Worm (Caenorhabditis elegans) whole organism, late embryonic: ENCODE measurements around the gene F37A8.1.

Experiments
- C38D4.7 ChIP-seq: fragments of 200-800 bp; sonication (Bioruptor generic); optimal IDR thresholded peaks from 2 replicates; lab custom pipeline; 2018; ENCODE audit warnings: mild to moderate bottlenecking, missing genetic modification characterization, moderate library complexity, missing compliant biosample characterization
- K09A11.1 ChIP-seq: sonication (generic microtip); optimal IDR thresholded peaks from 2 replicates; lab custom pipeline; 2017; ENCODE audit warnings: antibody characterized with exemption, mild to moderate bottlenecking, missing genetic modification characterization, missing compliant biosample characterization; ENCODE audit not compliant: insufficient read depth
- Y22D7AL.16 ChIP-seq: sonication (generic microtip); optimal IDR thresholded peaks from 2 replicates; lab custom pipeline; 2016; ENCODE audit warnings: missing genetic modification characterization, missing compliant biosample characterization
- ceh-19 ChIP-seq: fragments of 200-800 bp; sonication (Bioruptor generic); optimal IDR thresholded peaks from 2 replicates; lab custom pipeline; 2018; ENCODE audit warnings: mild to moderate bottlenecking, missing genetic modification characterization, missing compliant biosample characterization
- ceh-2 ChIP-seq: sonication (generic microtip); optimal IDR thresholded peaks from 2 replicates; lab custom pipeline; 2016; ENCODE audit warnings: missing genotype, missing genetic modification characterization, missing compliant biosample characterization
- ceh-24 ChIP-seq: sonication (generic microtip); optimal IDR thresholded peaks from 2 replicates; lab custom pipeline; 2016; ENCODE audit warnings: mild to moderate bottlenecking, missing genetic modification characterization, missing compliant biosample characterization
- ceh-31 ChIP-seq: sonication (generic microtip); optimal IDR thresholded peaks from 2 replicates; lab custom pipeline; 2016; ENCODE audit warnings: missing genetic modification characterization, missing compliant biosample characterization
- ceh-45 ChIP-seq: fragments of 200-800 bp; sonication (Bioruptor generic); IDR thresholded peaks from 2 replicates; pipeline ENCODE4 v1.3.6; 2022; ENCODE audit warnings: missing genetic modification reagents, missing genetic modification characterization, missing compliant biosample characterization
- ceh-48 ChIP-seq: sonication (generic microtip); optimal IDR thresholded peaks from 2 replicates; lab custom pipeline; 2016; ENCODE audit warnings: missing genetic modification characterization, inconsistent platforms, missing compliant biosample characterization
- ceh-6 ChIP-seq: fragments of 200-800 bp; sonication (Bioruptor generic); optimal IDR thresholded peaks from 2 replicates; lab custom pipeline; 2018; ENCODE audit warnings: mild to moderate bottlenecking, missing genetic modification characterization, missing compliant biosample characterization
- ceh-9 ChIP-seq: sonication (generic microtip); optimal IDR thresholded peaks from 2 replicates; lab custom pipeline; 2016; ENCODE audit warnings: mild to moderate bottlenecking, missing genetic modification characterization, inconsistent platforms, missing compliant biosample characterization
- dve-1 ChIP-seq: sonication (generic microtip); optimal IDR thresholded peaks from 2 replicates; lab custom pipeline; 2017; ENCODE audit warnings: antibody characterized with exemption, mild to moderate bottlenecking, missing genetic modification characterization, missing compliant biosample characterization
- elt-2 ChIP-seq: sonication (generic microtip); optimal IDR thresholded peaks from 2 replicates; lab custom pipeline; 2016; ENCODE audit warnings: missing genetic modification reagents, missing genetic modification characterization, missing compliant biosample characterization
- ets-4 ChIP-seq: sonication (generic microtip); optimal IDR thresholded peaks from 2 replicates; lab custom pipeline; 2016; ENCODE audit warnings: missing genetic modification characterization, missing compliant biosample characterization
- eyg-1 ChIP-seq: sonication (generic microtip); optimal IDR thresholded peaks from 2 replicates; lab custom pipeline; 2016; ENCODE audit warnings: missing genotype, missing genetic modification characterization, missing compliant biosample characterization
- fkh-10 ChIP-seq: fragments of 150-350 bp; optimal IDR thresholded peaks from 2 replicates; lab custom pipeline; 2014; ENCODE audit warnings: missing biosample characterization, missing genetic modification reagents, missing genetic modification characterization
- hlh-30 ChIP-seq: sonication (generic microtip); optimal IDR thresholded peaks from 2 replicates; lab custom pipeline; 2017; ENCODE audit warnings: antibody characterized with exemption, missing genetic modification characterization, missing compliant biosample characterization; ENCODE audit not compliant: insufficient read depth
- hlh-6 ChIP-seq: sonication (generic microtip); optimal IDR thresholded peaks from 2 replicates; lab custom pipeline; 2016; ENCODE audit warnings: missing genotype, missing genetic modification characterization, missing compliant biosample characterization
- lim-6 ChIP-seq: sonication (generic microtip); optimal IDR thresholded peaks from 2 replicates; lab custom pipeline; 2016; ENCODE audit warnings: missing genetic modification characterization, missing compliant biosample characterization
- lin-11 ChIP-seq: fragments of 200-800 bp; sonication (Bioruptor generic); optimal IDR thresholded peaks from 2 replicates; lab custom pipeline; 2018; ENCODE audit warnings: mild to moderate bottlenecking, missing genetic modification characterization, missing compliant biosample characterization
- madf-2 ChIP-seq: sonication (generic microtip); optimal IDR thresholded peaks from 2 replicates; lab custom pipeline; 2017; ENCODE audit warnings: missing genetic modification characterization, missing compliant biosample characterization
- nfya-1 ChIP-seq: sonication (generic microtip); optimal IDR thresholded peaks from 2 replicates; lab custom pipeline; 2017; ENCODE audit warnings: missing genetic modification characterization, mild to moderate bottlenecking, missing compliant biosample characterization, antibody characterized with exemption, moderate library complexity
- npax-4 ChIP-seq: sonication (generic microtip); optimal IDR thresholded peaks from 2 replicates; lab custom pipeline; 2016; ENCODE audit warnings: missing genetic modification characterization, missing compliant biosample characterization
- pat-9 ChIP-seq: fragments of 200-800 bp; sonication (Bioruptor generic); optimal IDR thresholded peaks from 2 replicates; lab custom pipeline; 2018; ENCODE audit warnings: mild to moderate bottlenecking, missing genetic modification characterization, moderate library complexity, missing compliant biosample characterization
- pax-1 ChIP-seq: fragments of 150-350 bp; optimal IDR thresholded peaks from 2 replicates; lab custom pipeline; 2014; ENCODE audit warnings: missing biosample characterization, missing genetic modification characterization
- pqm-1 ChIP-seq: sonication (generic microtip); optimal IDR thresholded peaks from 2 replicates; lab custom pipeline; 2016; ENCODE audit warnings: missing genetic modification characterization, missing compliant biosample characterization
- ref-2 ChIP-seq: sonication (generic microtip); optimal IDR thresholded peaks from 2 replicates; lab custom pipeline; 2016; ENCODE audit warnings: missing genetic modification characterization, missing compliant biosample characterization
- rnt-1 ChIP-seq: sonication (generic microtip); optimal IDR thresholded peaks from 2 replicates; lab custom pipeline; 2016; ENCODE audit warnings: missing genetic modification characterization, missing compliant biosample characterization
- sox-2 ChIP-seq: fragments of 200-800 bp; sonication (Bioruptor generic); IDR thresholded peaks from 2 replicates; pipeline ENCODE4 v1.3.6; 2022; ENCODE audit warnings: missing genetic modification reagents, missing genetic modification characterization, missing compliant biosample characterization
- sox-4 ChIP-seq: sonication (generic microtip); optimal IDR thresholded peaks from 2 replicates; lab custom pipeline; 2017; ENCODE audit warnings: mild to moderate bottlenecking, missing genetic modification characterization, inconsistent platforms, missing compliant biosample characterization
- ttx-3 ChIP-seq: sonication (generic microtip); optimal IDR thresholded peaks from 2 replicates; lab custom pipeline; 2016; ENCODE audit warnings: missing genetic modification reagents, missing genetic modification characterization, missing compliant biosample characterization
- unc-3 ChIP-seq, 2 experiments: fragments of 200-800 bp in 1 of 2; sonication (Bioruptor generic) in 1 of 2; sonication (generic microtip) in 1 of 2; conservative IDR thresholded peaks in 1 of 2; optimal IDR thresholded peaks in 1 of 2; 2 replicates each; pipeline versions ENCODE4 v1.3.6 to Lab custom; 2016 to 2022; ENCODE audit warnings: missing compliant biosample characterization in 2 of 2, missing genetic modification characterization in 2 of 2, missing genetic modification reagents in 1 of 2
- unc-42 ChIP-seq: sonication (generic microtip); optimal IDR thresholded peaks from 2 replicates; lab custom pipeline; 2016; ENCODE audit warnings: missing genotype, missing genetic modification characterization, missing compliant biosample characterization

F37A8.1 gene

DNA sequence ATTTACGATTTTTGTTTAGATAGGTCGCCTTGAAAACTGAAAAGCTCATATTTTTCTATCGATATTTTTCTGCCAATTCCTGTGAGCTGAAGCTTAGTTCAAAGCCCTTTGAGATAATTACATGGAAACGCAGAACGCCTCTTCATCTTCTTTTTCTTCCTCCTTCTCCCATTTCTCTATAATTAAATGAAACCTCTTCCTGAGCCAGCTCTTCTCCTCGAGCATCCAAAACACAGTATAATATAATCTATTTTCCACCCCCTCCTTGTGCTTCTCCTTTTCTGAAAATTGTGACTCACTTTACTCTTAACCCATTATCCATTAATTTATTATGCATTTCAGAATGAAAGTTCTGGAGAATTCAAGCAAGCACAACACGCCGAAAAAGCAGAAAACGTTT is 28.1 kb downstream of the F37A8.1 start, which contains the start of gene F37A8.5:
Gene F37A8.5, plus strand, starts transcription at position 332 of the 400 bp plus-strand sequence.
- TF ChIP-seq unc-42 (tag; lab: Kevin White, UChicago) (peak; percentile 65), pax-1 (no peak), ceh-48 (tag; lab: Kevin White, UChicago) (no peak), fkh-10 (GFP tag; lab: Kevin White, UChicago) (no peak), ceh-9 (tag; lab: Kevin White, UChicago) (no peak)
- TF ChIP-seq, all 69 proteins: peak for 1

DNA sequence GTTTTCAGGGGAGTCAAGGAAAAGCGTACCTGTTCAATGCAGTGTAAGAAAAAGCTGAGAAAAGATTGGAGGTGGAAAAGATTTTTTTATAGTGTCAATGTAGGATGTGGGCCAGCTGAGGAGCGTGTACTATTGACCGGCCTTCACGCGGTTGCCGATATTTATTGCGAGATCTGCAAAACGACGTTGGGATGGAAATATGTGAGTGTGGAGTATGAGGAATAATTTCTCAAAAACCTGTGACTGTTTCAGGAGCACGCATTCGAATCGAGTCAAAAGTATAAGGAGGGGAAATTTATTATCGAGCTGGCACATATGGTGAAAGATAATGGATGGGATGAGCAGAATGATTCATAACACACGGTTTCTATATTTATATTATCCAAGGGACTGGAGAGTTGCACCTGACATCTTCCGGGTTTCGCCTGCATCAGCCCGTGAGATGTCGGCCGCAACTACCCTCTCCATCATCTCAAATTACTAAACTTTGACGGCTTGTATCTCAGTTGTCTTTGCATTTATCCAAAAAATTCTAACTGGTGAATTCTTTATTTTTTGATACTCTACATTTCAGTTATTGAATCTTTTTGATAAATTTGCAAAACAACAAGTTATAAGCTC is 29.0 kb downstream of the F37A8.1 start:
- no peak for TF ChIP-seq dve-1
- TF ChIP-seq sox-2 (GFP tag; lab: Robert Waterston, UW): no peak
- no peak for TF ChIP-seq ceh-24 (tag; lab: Kevin White, UChicago)
- no peak for TF ChIP-seq ttx-3 (tag; lab: Kevin White, UChicago)
- no peak for TF ChIP-seq C38D4.7 (GFP tag; lab: Kevin White, UChicago)
- no peak for TF ChIP-seq ceh-9 (tag; lab: Kevin White, UChicago)

DNA sequence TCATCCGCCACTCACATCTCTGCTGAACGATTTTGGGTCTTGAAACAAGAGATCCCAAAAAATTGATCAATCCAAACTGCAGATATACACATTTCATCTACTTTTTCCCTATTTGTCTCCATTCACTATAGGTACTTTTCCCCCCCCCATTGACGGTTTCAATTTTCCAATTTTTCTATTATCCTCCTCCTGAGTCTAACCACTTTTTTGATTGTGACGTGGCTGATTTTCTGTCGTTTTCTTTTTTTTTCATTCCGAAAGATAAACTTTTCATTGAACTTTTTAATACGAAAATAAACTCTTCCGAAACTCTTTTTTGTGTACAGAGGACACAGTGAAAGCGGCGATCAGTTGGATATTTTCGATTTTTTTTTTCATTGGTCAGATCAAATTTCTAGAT is 29.6 kb downstream of the F37A8.1 start:
- TF ChIP-seq ceh-2 (no peak), ref-2 (tag; lab: Kevin White, UChicago) (no peak)

DNA sequence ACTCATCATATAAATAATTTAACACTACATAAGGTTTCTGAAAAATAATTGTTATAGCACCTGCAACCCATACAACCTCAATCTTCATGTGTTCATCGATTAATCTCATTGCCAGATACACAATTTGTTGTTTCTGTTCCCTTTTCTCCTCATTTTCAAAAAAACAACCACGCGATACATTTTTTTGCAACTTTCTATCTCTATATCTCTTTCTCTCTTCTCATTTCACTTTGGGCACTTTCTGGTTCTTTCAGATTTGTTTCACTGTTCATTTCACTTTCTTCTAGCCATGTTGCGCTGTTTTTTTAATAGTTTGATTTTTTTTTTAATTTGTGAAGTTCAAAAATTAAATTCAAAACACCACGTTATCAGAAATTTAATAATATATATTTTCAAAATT is 31.0 kb downstream of the F37A8.1 start:
- TF ChIP-seq unc-42 (tag; lab: Kevin White, UChicago) (no peak), eyg-1 (tag; lab: Kevin White, UChicago) (no peak), madf-2 (no peak)

DNA sequence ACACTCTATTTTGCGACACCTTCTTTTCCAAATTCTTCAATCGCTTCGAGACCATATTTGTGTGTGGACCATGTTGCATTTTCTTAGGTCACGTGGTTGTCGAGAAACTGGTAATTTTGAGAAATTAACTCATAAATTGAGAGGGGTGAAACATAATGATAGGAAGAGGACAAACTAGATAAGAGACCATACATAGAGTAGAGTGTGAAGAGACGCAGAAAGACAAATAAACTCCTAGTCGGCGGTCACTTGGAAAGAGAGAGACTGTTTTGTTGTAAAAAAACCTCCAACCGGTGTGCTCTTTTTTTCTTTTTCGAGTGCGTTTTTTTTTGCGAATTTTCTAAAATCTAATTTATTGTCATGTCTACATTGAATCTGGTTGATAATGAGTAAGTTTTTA is 31.8 kb downstream of the F37A8.1 start, which contains the start of gene R10E9.3:
Gene R10E9.3, plus strand, starts transcription at position 235 of the 400 bp plus-strand sequence.
- peak; percentile 34 for TF ChIP-seq elt-2 (tag; lab: Kevin White, UChicago)
- no peak for TF ChIP-seq ceh-9 (tag; lab: Kevin White, UChicago)
- peak; percentile 31 for TF ChIP-seq hlh-30 (tag; lab: Kevin White, UChicago)

DNA sequence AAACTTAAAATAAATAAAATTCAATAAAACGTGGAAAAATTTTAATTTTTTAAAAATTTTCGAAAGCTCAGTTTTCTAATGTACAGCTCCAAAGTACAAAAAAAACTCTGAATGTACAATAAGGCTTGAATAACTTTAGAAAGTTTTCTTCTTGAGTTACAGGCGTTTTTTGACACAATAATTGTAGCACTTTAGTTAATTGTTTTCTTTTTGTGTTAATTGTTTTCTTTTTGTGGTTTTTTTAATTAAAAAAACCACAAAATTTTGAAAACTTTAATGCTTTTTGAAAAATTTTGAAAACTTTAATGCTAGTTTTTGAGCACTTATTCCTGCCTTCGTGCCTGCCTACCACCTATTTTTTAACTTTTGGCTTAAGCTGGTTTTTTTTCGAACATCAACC is 36.0 kb downstream of the F37A8.1 start, which contains the start of gene R10E9.2:
Gene R10E9.2, minus strand, starts transcription at position 101 of the 400 bp plus-strand sequence.
- TF ChIP-seq ceh-45 (GFP tag; lab: Robert Waterston, UW) (no peak), lin-11 (tag; lab: Kevin White, UChicago) (no peak), rnt-1 (tag; lab: Kevin White, UChicago) (no peak), pat-9 (tag; lab: Kevin White, UChicago) (no peak), lim-6 (tag; lab: Kevin White, UChicago) (no peak), pax-1 (no peak), ceh-6 (GFP tag; lab: Kevin White, UChicago) (no peak), sox-4 (tag; lab: Kevin White, UChicago) (no peak), nfya-1 (tag; lab: Kevin White, UChicago) (no peak), K09A11.1 (tag; lab: Kevin White, UChicago) (no peak)

DNA sequence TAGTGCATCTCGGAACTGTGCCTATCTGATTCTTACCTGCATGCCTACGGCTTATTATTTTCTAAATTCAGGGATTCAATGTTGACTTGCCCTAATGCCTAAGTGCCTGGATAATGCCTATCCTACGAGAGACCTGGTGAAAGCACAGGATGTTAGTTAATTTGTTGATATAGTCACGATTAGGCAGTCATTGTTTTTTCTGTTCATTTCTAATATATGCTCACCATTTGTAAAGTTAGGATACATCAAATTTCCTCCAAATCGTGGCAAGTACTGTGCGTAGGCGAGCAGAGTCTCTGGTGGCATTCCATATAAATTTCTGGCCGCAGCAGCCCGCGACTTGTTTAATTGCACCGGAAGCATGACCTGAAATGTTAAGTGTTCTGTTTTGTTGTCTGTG is 37.9 kb downstream of the F37A8.1 start:
- TF ChIP-seq pqm-1 (tag; lab: Kevin White, UChicago) (no peak), Y22D7AL.16 (tag; lab: Kevin White, UChicago) (no peak), ceh-19 (GFP tag; lab: Kevin White, UChicago) (no peak), hlh-6 (tag; lab: Kevin White, UChicago) (no peak), ets-4 (tag; lab: Kevin White, UChicago) (no peak), unc-3 (GFP tag; conservative IDR thresholded peaks at IDR 0.05; lab: Robert Waterston, UW) (no peak), unc-3 (tag; optimal IDR thresholded peaks at IDR 0.05; lab: Kevin White, UChicago) (no peak), eyg-1 (tag; lab: Kevin White, UChicago) (no peak), ceh-31 (tag; lab: Kevin White, UChicago) (no peak), npax-4 (tag; lab: Kevin White, UChicago) (no peak)
